Fruit fly (Drosophila melanogaster): ENCODE data around the gene CG7568.

DNA sequence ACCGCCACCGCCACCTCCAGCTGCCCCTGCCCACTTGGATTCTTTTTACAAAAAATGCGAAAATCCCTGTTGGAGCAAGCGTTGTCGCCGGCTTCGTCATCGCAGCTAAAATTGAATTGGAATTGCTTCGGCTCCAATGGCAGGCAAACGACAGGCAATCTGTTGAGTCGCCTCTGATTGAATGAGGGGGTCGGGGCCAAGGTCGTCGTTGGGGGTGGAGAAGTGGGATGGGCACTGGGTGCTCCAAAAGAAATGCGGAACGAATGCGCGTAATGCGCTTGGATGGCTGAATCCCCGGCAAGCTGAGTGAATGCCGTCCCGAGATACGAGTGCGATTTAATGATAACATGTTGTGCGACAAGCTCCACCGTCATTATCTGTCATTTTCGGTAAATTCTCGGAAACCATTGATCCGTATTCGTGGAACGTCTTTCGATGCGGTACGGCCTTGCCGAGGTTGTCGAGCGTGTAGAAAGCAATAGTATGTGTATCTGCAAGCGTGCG lies 17.1 kb upstream of the CG7568 start:
- TF ChIP-seq OdsH (GFP tag; optimal IDR thresholded peaks at IDR 0.05): no peak
- TF ChIP-seq CG8119 (GFP tag; IDR thresholded peaks at IDR 0.05): no peak
- no peak for TF ChIP-seq CG8319 (GFP tag; optimal IDR thresholded peaks at IDR 0.05)
- TF ChIP-seq CG6854 (GFP tag; optimal IDR thresholded peaks at IDR 0.05): no peak
- TF ChIP-seq CG6163 (GFP tag; IDR thresholded peaks at IDR 0.05): no peak
- no peak for TF ChIP-seq net (GFP tag; optimal IDR thresholded peaks at IDR 0.05)
- TF ChIP-seq salr (GFP tag; optimal IDR thresholded peaks at IDR 0.05): no peak
- TF ChIP-seq Lpt (GFP tag; optimal IDR thresholded peaks at IDR 0.05): no peak
- TF ChIP-seq CG32006 (GFP tag; optimal IDR thresholded peaks at IDR 0.05): no peak
- no peak for TF ChIP-seq esn (GFP tag; optimal IDR thresholded peaks at IDR 0.05)
- TF ChIP-seq Gug (GFP tag; IDR thresholded peaks at IDR 0.05): no peak
- TF ChIP-seq Ets21C (GFP tag; optimal IDR thresholded peaks at IDR 0.05): no peak
- TF ChIP-seq CG15336 (GFP tag; IDR thresholded peaks at IDR 0.05): no peak
- TF ChIP-seq CG6808 (GFP tag; optimal IDR thresholded peaks at IDR 0.05): no peak

All from whole organism, prepupa.